Fruit fly (Drosophila melanogaster) whole organism, embryonic: ENCODE measurements around the gene CG2129.

Experiments used
- BEAF-32 ChIP-seq: fragments of 200-800 bp; sonication (Bioruptor generic); optimal IDR thresholded peaks from 3 replicates; lab custom pipeline; 2017; ENCODE audit warnings: missing biosample characterization, missing genetic modification characterization, mild to moderate bottlenecking, moderate library complexity, missing genetic modification reagents
- Bdp1 ChIP-seq: fragments of 200-800 bp; sonication (Bioruptor generic); optimal IDR thresholded peaks from 3 replicates; lab custom pipeline; 2016; ENCODE audit warnings: missing biosample characterization, missing genetic modification characterization
- Bgb ChIP-seq: fragments of 200-800 bp; sonication (Bioruptor generic); IDR thresholded peaks from 2 replicates; pipeline ENCODE4 v1.3.6; 2022; ENCODE audit warnings: missing biosample characterization, missing genetic modification characterization; ENCODE audit not compliant: partially characterized antibody
- Blimp-1 ChIP-seq: fragments of 200-800 bp; sonication (Bioruptor generic); optimal IDR thresholded peaks from 3 replicates; lab custom pipeline; 2018; ENCODE audit warnings: missing biosample characterization, missing genetic modification characterization, mild to moderate bottlenecking, moderate library complexity, missing genetic modification reagents
- CG10209 ChIP-seq: fragments of 200-800 bp; sonication (Bioruptor generic); optimal IDR thresholded peaks from 3 replicates; lab custom pipeline; 2017; ENCODE audit warnings: missing biosample characterization, mild to moderate bottlenecking, missing genetic modification characterization, missing genetic modification reagents
- CG10321 ChIP-seq: fragments of 200-800 bp; sonication (Bioruptor generic); IDR thresholded peaks from 2 replicates; pipeline ENCODE4 v1.3.6; 2022; ENCODE audit warnings: missing biosample characterization, missing genetic modification characterization
- CG11456 ChIP-seq: fragments of 200-800 bp; sonication (Bioruptor generic); IDR thresholded peaks from 3 replicates; pipeline ENCODE4 v1.3.6; 2022; ENCODE audit warnings: missing biosample characterization, missing genetic modification characterization
- CG12071 ChIP-seq: fragments of 200-800 bp; sonication (Bioruptor generic); optimal IDR thresholded peaks from 3 replicates; lab custom pipeline; 2018; ENCODE audit warnings: missing biosample characterization, mild to moderate bottlenecking, missing genetic modification characterization
- CG12942 ChIP-seq: fragments of 200-800 bp; sonication (Bioruptor generic); optimal IDR thresholded peaks from 3 replicates; lab custom pipeline; 2016; ENCODE audit warnings: missing biosample characterization, missing genetic modification characterization
- CG16813 ChIP-seq: fragments of 200-800 bp; sonication (Bioruptor generic); IDR thresholded peaks from 3 replicates; pipeline ENCODE4 v1.3.6; 2022; ENCODE audit warnings: missing biosample characterization, missing genetic modification characterization; ENCODE audit not compliant: partially characterized antibody
- CG2116 ChIP-seq: fragments of 200-800 bp; sonication (Bioruptor generic); optimal IDR thresholded peaks from 3 replicates; lab custom pipeline; 2018; ENCODE audit warnings: missing biosample characterization, mild to moderate bottlenecking, missing genetic modification characterization
- CG30403 ChIP-seq: fragments of 200-800 bp; sonication (Bioruptor generic); optimal IDR thresholded peaks from 3 replicates; lab custom pipeline; 2016; ENCODE audit warnings: missing biosample characterization, missing genetic modification characterization
- CG3407 ChIP-seq: fragments of 200-800 bp; sonication (Bioruptor generic); optimal IDR thresholded peaks from 2 replicates; lab custom pipeline; 2018; ENCODE audit warnings: missing biosample characterization, mild to moderate bottlenecking, missing genetic modification characterization
- CG4282 ChIP-seq: fragments of 200-800 bp; sonication (Bioruptor generic); optimal IDR thresholded peaks from 2 replicates; lab custom pipeline; 2016; ENCODE audit warnings: missing biosample characterization, missing genetic modification characterization
- CG4328 ChIP-seq: fragments of 200-800 bp; sonication (Bioruptor generic); optimal IDR thresholded peaks from 3 replicates; lab custom pipeline; 2017; ENCODE audit warnings: missing biosample characterization, missing genetic modification reagents, missing genetic modification characterization
- CG6654 ChIP-seq: fragments of 200-800 bp; sonication (Bioruptor generic); optimal IDR thresholded peaks from 2 replicates; lab custom pipeline; 2017; ENCODE audit warnings: missing biosample characterization, mild to moderate bottlenecking, missing genetic modification characterization
- CG6813 ChIP-seq: fragments of 200-800 bp; sonication (Bioruptor generic); optimal IDR thresholded peaks from 2 replicates; lab custom pipeline; 2017; ENCODE audit warnings: missing biosample characterization, missing genetic modification characterization, mild to moderate bottlenecking, moderate library complexity, missing genetic modification reagents
- Dbx ChIP-seq: fragments of 200-800 bp; sonication (Bioruptor generic); IDR thresholded peaks from 3 replicates; pipeline ENCODE4 v1.3.6; 2022; ENCODE audit warnings: missing biosample characterization, missing genetic modification characterization
- E2f2 ChIP-seq: fragments of 200-800 bp; sonication (Bioruptor generic); IDR thresholded peaks from 2 replicates; pipeline ENCODE4 v1.3.6; 2022; ENCODE audit warnings: missing biosample characterization, missing genetic modification characterization
- Fer1 ChIP-seq: fragments of 200-800 bp; sonication (Bioruptor generic); optimal IDR thresholded peaks from 2 replicates; lab custom pipeline; 2017; ENCODE audit warnings: missing biosample characterization, mild to moderate bottlenecking, missing genetic modification characterization
- GATAe ChIP-seq: fragments of 200-800 bp; sonication (Bioruptor generic); conservative IDR thresholded peaks from 2 replicates; pipeline ENCODE4 v1.3.6; 2022; ENCODE audit warnings: missing biosample characterization, missing genetic modification characterization
- H15 ChIP-seq: fragments of 200-800 bp; sonication (Bioruptor generic); IDR thresholded peaks from 3 replicates; pipeline ENCODE4 v1.3.6; 2022; ENCODE audit warnings: missing biosample characterization, missing genetic modification characterization
- Hr51 ChIP-seq, 2 experiments: fragments of 200-800 bp; sonication (Bioruptor generic); optimal IDR thresholded peaks; 2 replicates in 1 of 2; 3 replicates in 1 of 2; lab custom pipeline; 2016 to 2018; ENCODE audit warnings: missing biosample characterization in 2 of 2, missing genetic modification characterization in 2 of 2, mild to moderate bottlenecking in 1 of 2, moderate library complexity in 1 of 2
- Hsf ChIP-seq: fragments of 200-800 bp; sonication (Bioruptor generic); optimal IDR thresholded peaks from 3 replicates; lab custom pipeline; 2016; ENCODE audit warnings: missing biosample characterization, missing genetic modification characterization
- NfI ChIP-seq: fragments of 200-800 bp; sonication (Bioruptor generic); optimal IDR thresholded peaks from 3 replicates; lab custom pipeline; 2018; ENCODE audit warnings: missing biosample characterization, mild to moderate bottlenecking, missing genetic modification characterization, moderate library complexity
- Opbp ChIP-seq: fragments of 200-800 bp; sonication (Bioruptor generic); IDR thresholded peaks from 3 replicates; pipeline ENCODE4 v1.3.6; 2022; ENCODE audit warnings: missing biosample characterization, missing genetic modification characterization; ENCODE audit not compliant: partially characterized antibody
- Sox100B ChIP-seq: fragments of 200-800 bp; sonication (Bioruptor generic); optimal IDR thresholded peaks from 3 replicates; lab custom pipeline; 2018; ENCODE audit warnings: missing biosample characterization, mild to moderate bottlenecking, missing genetic modification characterization
- Taf1 ChIP-seq: fragments of 200-800 bp; sonication (Bioruptor generic); IDR thresholded peaks from 2 replicates; pipeline ENCODE4 v1.3.6; 2022; ENCODE audit warnings: missing biosample characterization, missing genetic modification characterization
- Trl ChIP-seq, 3 experiments: fragments of >200 bp in 2 of 3; fragments of 200-800 bp in 1 of 3; sonication (Bioruptor generic) in 1 of 3; optimal IDR thresholded peaks; 2 replicates in 1 of 3; 3 replicates in 2 of 3; lab custom pipeline; 2016 to 2017; ENCODE audit warnings: missing biosample characterization in 1 of 3, missing genetic modification characterization in 1 of 3
- Xbp1 ChIP-seq: fragments of 200-800 bp; sonication (Bioruptor generic); optimal IDR thresholded peaks from 3 replicates; lab custom pipeline; 2016; ENCODE audit warnings: missing biosample characterization, mild to moderate bottlenecking, missing genetic modification characterization
- ab ChIP-seq: fragments of 200-800 bp; sonication (Bioruptor generic); optimal IDR thresholded peaks from 2 replicates; lab custom pipeline; 2016; ENCODE audit warnings: missing biosample characterization, missing genetic modification characterization
- abd-A ChIP-seq: fragments of 200-800 bp; sonication (Bioruptor generic); optimal IDR thresholded peaks from 3 replicates; lab custom pipeline; 2019; ENCODE audit warnings: missing biosample characterization, mild to moderate bottlenecking, missing genetic modification characterization, moderate library complexity
- ap ChIP-seq: fragments of 200-800 bp; sonication (Bioruptor generic); IDR thresholded peaks from 2 replicates; pipeline ENCODE4 v1.3.6; 2022; ENCODE audit warnings: missing biosample characterization, missing genetic modification characterization
- az2 ChIP-seq: fragments of 200-800 bp; sonication (Bioruptor generic); optimal IDR thresholded peaks from 3 replicates; lab custom pipeline; 2016; ENCODE audit warnings: missing biosample characterization, missing genetic modification characterization
- cad ChIP-seq: fragments of >200 bp; optimal IDR thresholded peaks from 2 replicates; lab custom pipeline; 2017; ENCODE audit warnings: missing biosample characterization, missing genetic modification characterization
- dm ChIP-seq: fragments of 200-800 bp; sonication (Bioruptor generic); optimal IDR thresholded peaks from 3 replicates; lab custom pipeline; 2016; ENCODE audit warnings: missing biosample characterization, missing genetic modification characterization
- fru ChIP-seq: fragments of >200 bp; optimal IDR thresholded peaks from 2 replicates; lab custom pipeline; 2017
- grn ChIP-seq: fragments of 200-800 bp; sonication (Bioruptor generic); optimal IDR thresholded peaks from 3 replicates; lab custom pipeline; 2017; ENCODE audit warnings: missing biosample characterization, missing genetic modification characterization
- gt ChIP-seq: fragments of 200-800 bp; sonication (Bioruptor generic); IDR thresholded peaks from 2 replicates; pipeline ENCODE4 v1.3.6; 2022; ENCODE audit warnings: missing biosample characterization, missing genetic modification characterization
- kah ChIP-seq: fragments of 200-800 bp; sonication (Bioruptor generic); optimal IDR thresholded peaks from 2 replicates; lab custom pipeline; 2018; ENCODE audit warnings: missing biosample characterization, mild to moderate bottlenecking, missing genetic modification characterization
- lola ChIP-seq, 3 experiments: fragments of >200 bp in 2 of 3; fragments of 200-800 bp in 1 of 3; sonication (Bioruptor generic) in 1 of 3; optimal IDR thresholded peaks; 2 replicates each; lab custom pipeline; 2017 to 2019; ENCODE audit warnings: missing biosample characterization in 3 of 3, missing genetic modification characterization in 3 of 3, mild to moderate bottlenecking in 1 of 3, moderate library complexity in 1 of 3
- mirr ChIP-seq: fragments of 200-800 bp; sonication (Bioruptor generic); optimal IDR thresholded peaks from 3 replicates; lab custom pipeline; 2018; ENCODE audit warnings: missing biosample characterization, mild to moderate bottlenecking, missing genetic modification characterization
- otp ChIP-seq: fragments of 200-800 bp; sonication (Bioruptor generic); IDR thresholded peaks from 3 replicates; pipeline ENCODE4, ENCODE4 v1.3.6; 2022; ENCODE audit warnings: missing biosample characterization, missing genetic modification characterization
- pho ChIP-seq: fragments of 200-800 bp; sonication (Bioruptor generic); optimal IDR thresholded peaks from 2 replicates; lab custom pipeline; 2016; ENCODE audit warnings: missing biosample characterization, missing genetic modification characterization
- row ChIP-seq: fragments of 200-800 bp; sonication (Bioruptor generic); IDR thresholded peaks from 3 replicates; pipeline ENCODE4 v1.3.6; 2022; ENCODE audit warnings: missing biosample characterization, missing genetic modification characterization
- run ChIP-seq: fragments of 200-800 bp; sonication (Bioruptor generic); optimal IDR thresholded peaks from 3 replicates; lab custom pipeline; 2018; ENCODE audit warnings: missing biosample characterization, mild to moderate bottlenecking, missing genetic modification characterization
- scrt ChIP-seq: fragments of 200-800 bp; sonication (Bioruptor generic); optimal IDR thresholded peaks from 2 replicates; lab custom pipeline; 2018; ENCODE audit warnings: missing biosample characterization, mild to moderate bottlenecking, missing genetic modification characterization, moderate library complexity
- sim ChIP-seq: fragments of 200-800 bp; sonication (Bioruptor generic); IDR thresholded peaks from 2 replicates; pipeline ENCODE4 v1.3.6; 2022; ENCODE audit warnings: missing biosample characterization, missing genetic modification characterization
- tna ChIP-seq: fragments of 200-800 bp; sonication (Bioruptor generic); IDR thresholded peaks from 2 replicates; pipeline ENCODE4 v1.3.6; 2022; ENCODE audit warnings: missing biosample characterization, missing genetic modification characterization; ENCODE audit not compliant: partially characterized antibody
- toy ChIP-seq: fragments of 200-800 bp; sonication (Bioruptor generic); IDR thresholded peaks from 2 replicates; pipeline ENCODE4 v1.3.6; 2022; ENCODE audit warnings: missing biosample characterization, missing genetic modification characterization
- yki ChIP-seq: fragments of >200 bp; optimal IDR thresholded peaks from 3 replicates; lab custom pipeline; 2018

Gene CG2129

dm6 chrX:8179858-8180257 lies 34.2 kb downstream of the CG2129 start (continued):
- TF ChIP-seq tna (GFP tag; lab: Robert Waterston, UW) (no peak), abd-A (peak; percentile 46), Hsf (GFP tag; lab: Kevin White, UChicago) (no peak), E2f2 (no peak), Taf1 (GFP tag; lab: Robert Waterston, UW) (no peak), kah (GFP tag; lab: Kevin White, UChicago) (no peak), sim (no peak)

DNA sequence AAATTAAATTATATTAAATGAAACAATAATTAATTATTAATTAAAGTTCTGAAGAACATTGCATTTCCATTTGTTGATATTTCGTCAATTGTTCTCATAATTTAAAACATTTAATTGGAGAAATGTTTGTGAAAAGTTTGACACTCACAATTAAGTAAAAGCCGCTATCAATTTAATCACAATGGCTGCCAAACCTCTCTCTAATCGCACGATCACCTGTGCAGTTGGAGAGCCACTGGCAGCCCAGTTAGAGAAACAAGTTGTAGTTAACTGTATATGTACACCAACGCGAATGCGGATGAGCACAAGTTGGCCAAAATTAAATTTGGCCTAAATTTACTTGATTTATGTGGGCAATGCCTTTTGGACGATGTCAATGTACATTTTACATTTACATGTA lies 46.6 kb downstream of the CG2129 start:
- TF ChIP-seq gt (no peak), lola (GFP tag; optimal IDR thresholded peaks at IDR 0.05; lab: Kevin White, UChicago) (no peak), otp (GFP tag; lab: Robert Waterston, UW) (no peak), fru (lab: Kevin White, UChicago) (no peak), dm (GFP tag; lab: Kevin White, UChicago) (no peak), CG6654 (peak; percentile 98), CG4282 (GFP tag; lab: Kevin White, UChicago) (no peak), scrt (GFP tag; lab: Kevin White, UChicago) (no peak), grn (GFP tag; lab: Kevin White, UChicago) (peak; percentile 72), CG16813 (GFP tag; lab: Robert Waterston, UW) (no peak), CG10321 (no peak), ab (no peak), pho (GFP tag; lab: Kevin White, UChicago) (no peak), CG2116 (GFP tag; lab: Kevin White, UChicago) (no peak), Opbp (GFP tag; lab: Robert Waterston, UW) (0 out of 3 replicates have a peak, but pooled peaks have one; percentile 33), NfI (GFP tag; lab: Kevin White, UChicago) (no peak), CG3407 (no peak), yki (lab: Kevin White, UChicago) (no peak), CG4328 (GFP tag; lab: Kevin White, UChicago) (no peak), run (tag; lab: Kevin White, UChicago) (no peak), Sox100B (GFP tag; lab: Kevin White, UChicago) (no peak), CG6813 (no peak), CG12071 (no peak), CG11456 (no peak), Fer1 (no peak), az2 (no peak), CG10209 (GFP tag; lab: Kevin White, UChicago) (no peak), Bdp1 (GFP tag; lab: Kevin White, UChicago) (no peak), GATAe (peak; percentile 32; the same call in 1 of the 2 replicates), BEAF-32 (no peak), cad (GFP tag; lab: Kevin White, UChicago) (peak; percentile 91), Bgb (GFP tag; lab: Robert Waterston, UW) (0 out of 2 replicates have a peak, but pooled peaks have one; percentile 14), Xbp1 (no peak), E2f2 (no peak)

dm6 chrX:8193017-8193556 lies 47.4 kb downstream of the CG2129 start:
- TF ChIP-seq CG6654, result peak; percentile 94
- TF ChIP-seq ap (GFP tag; lab: Robert Waterston, UW), result no peak
- TF ChIP-seq Blimp-1, result peak; percentile 3
- TF ChIP-seq mirr (GFP tag; lab: Kevin White, UChicago), result peak; percentile 5
- peak; percentile 28 to 58 for TF ChIP-seq Trl (optimal IDR thresholded peaks at IDR 0.05; lab: Kevin White, UChicago)
- TF ChIP-seq Trl (GFP tag; optimal IDR thresholded peaks at IDR 0.05; lab: Kevin White, UChicago), result no peak
- no peak for TF ChIP-seq CG12942 (GFP tag; lab: Kevin White, UChicago)
- peak; percentile 30; the same call in 1 of the 3 replicates for TF ChIP-seq Dbx (GFP tag; lab: Robert Waterston, UW)
- TF ChIP-seq toy, result no peak
- TF ChIP-seq Hr51 (GFP tag; optimal IDR thresholded peaks at IDR 0.05; lab: Kevin White, UChicago), result no peak
- TF ChIP-seq H15, result 0 out of 3 replicates have a peak, but pooled peaks have one; percentile 24
- no peak for TF ChIP-seq CG30403 (GFP tag; lab: Kevin White, UChicago)
- TF ChIP-seq row (GFP tag; lab: Robert Waterston, UW), result peak; percentile 73
